Fruit fly (Drosophila melanogaster) whole organism, embryonic: ENCODE data around the gene CG12118.

Experiments
- Awh ChIP-seq: fragments of 200-800 bp; sonication (Bioruptor generic); IDR thresholded peaks from 2 replicates; pipeline ENCODE4, ENCODE4 v1.3.6; 2022; ENCODE audit warnings: missing biosample characterization, missing genetic modification characterization
- B-H1 ChIP-seq: fragments of 200-800 bp; sonication (Bioruptor generic); IDR thresholded peaks from 3 replicates; pipeline ENCODE4 v1.3.6; 2022; ENCODE audit warnings: missing biosample characterization, missing genetic modification characterization
- Bgb ChIP-seq: fragments of 200-800 bp; sonication (Bioruptor generic); IDR thresholded peaks from 2 replicates; pipeline ENCODE4 v1.3.6; 2022; ENCODE audit warnings: missing biosample characterization, missing genetic modification characterization; ENCODE audit not compliant: partially characterized antibody
- BtbVII ChIP-seq: fragments of 200-800 bp; sonication (Bioruptor generic); optimal IDR thresholded peaks from 3 replicates; lab custom pipeline; 2017; ENCODE audit warnings: missing biosample characterization, mild to moderate bottlenecking, missing genetic modification characterization
- CG10366 ChIP-seq: fragments of 200-800 bp; sonication (Bioruptor generic); IDR thresholded peaks from 2 replicates; pipeline ENCODE4 v1.3.6; 2022; ENCODE audit warnings: missing biosample characterization, missing genetic modification characterization
- CG11504 ChIP-seq: fragments of 200-800 bp; sonication (Bioruptor generic); optimal IDR thresholded peaks from 3 replicates; lab custom pipeline; 2019; ENCODE audit warnings: missing biosample characterization, mild to moderate bottlenecking, missing genetic modification characterization, moderate library complexity
- CG11723 ChIP-seq: fragments of 200-800 bp; sonication (Bioruptor generic); optimal IDR thresholded peaks from 2 replicates; lab custom pipeline; 2017; ENCODE audit warnings: missing biosample characterization, mild to moderate bottlenecking, missing genetic modification characterization
- CG13123 ChIP-seq: fragments of 200-800 bp; sonication (Bioruptor generic); optimal IDR thresholded peaks from 2 replicates; lab custom pipeline; 2016; ENCODE audit warnings: missing biosample characterization, missing genetic modification characterization
- CG14965 ChIP-seq: fragments of 200-800 bp; sonication (Bioruptor generic); optimal IDR thresholded peaks from 2 replicates; lab custom pipeline; 2016; ENCODE audit warnings: missing biosample characterization, missing genetic modification characterization, borderline replicate concordance
- CG17568 ChIP-seq: fragments of 200-800 bp; sonication (Bioruptor generic); optimal IDR thresholded peaks from 2 replicates; lab custom pipeline; 2018; ENCODE audit warnings: missing biosample characterization, mild to moderate bottlenecking, missing genetic modification characterization, moderate library complexity
- CG18011 ChIP-seq: fragments of 200-800 bp; sonication (Bioruptor generic); optimal IDR thresholded peaks from 2 replicates; lab custom pipeline; 2017; ENCODE audit warnings: missing biosample characterization, missing genetic modification characterization, mild to moderate bottlenecking, moderate library complexity, missing genotype
- CG2199 ChIP-seq: fragments of 200-800 bp; sonication (Bioruptor generic); IDR thresholded peaks from 3 replicates; pipeline ENCODE4 v1.3.6; 2022; ENCODE audit warnings: missing biosample characterization, missing genetic modification characterization
- CG31365 ChIP-seq: fragments of 200-800 bp; sonication (Bioruptor generic); optimal IDR thresholded peaks from 2 replicates; lab custom pipeline; 2018; ENCODE audit warnings: missing biosample characterization, mild to moderate bottlenecking, missing genetic modification characterization
- CG32767 ChIP-seq: fragments of 200-800 bp; sonication (Bioruptor generic); IDR thresholded peaks from 2 replicates; pipeline ENCODE4 v1.3.6; 2022; ENCODE audit warnings: missing biosample characterization, missing genetic modification characterization
- CG34422 ChIP-seq: fragments of 200-800 bp; sonication (Bioruptor generic); IDR thresholded peaks from 3 replicates; pipeline ENCODE4 v1.3.6; 2022; ENCODE audit warnings: missing biosample characterization, missing genetic modification characterization
- CG42726 ChIP-seq: fragments of 200-800 bp; sonication (Bioruptor generic); IDR thresholded peaks from 2 replicates; pipeline ENCODE4 v1.3.6; 2022; ENCODE audit warnings: missing biosample characterization, missing genetic modification characterization; ENCODE audit not compliant: partially characterized antibody
- CG4360 ChIP-seq: fragments of 200-800 bp; sonication (Bioruptor generic); IDR thresholded peaks from 2 replicates; pipeline ENCODE4 v1.3.6; 2022; ENCODE audit warnings: missing biosample characterization, missing genetic modification characterization
- CG6175 ChIP-seq: fragments of 200-800 bp; sonication (Bioruptor generic); IDR thresholded peaks from 3 replicates; pipeline ENCODE4 v1.3.6; 2022; ENCODE audit warnings: missing biosample characterization, missing genetic modification characterization
- CG8944 ChIP-seq: fragments of 200-800 bp; sonication (Bioruptor generic); optimal IDR thresholded peaks from 3 replicates; lab custom pipeline; 2016; ENCODE audit warnings: missing biosample characterization, missing genetic modification characterization
- CG9817 ChIP-seq: fragments of 200-800 bp; sonication (Bioruptor generic); optimal IDR thresholded peaks from 2 replicates; lab custom pipeline; 2018; ENCODE audit warnings: missing biosample characterization, mild to moderate bottlenecking, missing genetic modification characterization, moderate library complexity
- Doc2 ChIP-seq: fragments of 200-800 bp; sonication (Bioruptor generic); IDR thresholded peaks from 2 replicates; pipeline ENCODE4 v1.3.6; 2022; ENCODE audit warnings: missing biosample characterization, missing genetic modification characterization
- Fer2 ChIP-seq: fragments of 200-800 bp; sonication (Bioruptor generic); optimal IDR thresholded peaks from 2 replicates; lab custom pipeline; 2018; ENCODE audit warnings: missing biosample characterization, mild to moderate bottlenecking, missing genetic modification characterization, moderate library complexity
- HLH3B ChIP-seq: fragments of 200-800 bp; sonication (Bioruptor generic); IDR thresholded peaks from 2 replicates; pipeline ENCODE4 v1.3.6; 2022; ENCODE audit warnings: missing biosample characterization, missing genetic modification characterization
- Hsf ChIP-seq: fragments of 200-800 bp; sonication (Bioruptor generic); optimal IDR thresholded peaks from 3 replicates; lab custom pipeline; 2016; ENCODE audit warnings: missing biosample characterization, missing genetic modification characterization
- Lim3 ChIP-seq: fragments of 200-800 bp; sonication (Bioruptor generic); IDR thresholded peaks from 2 replicates; pipeline ENCODE4 v1.3.6; 2022; ENCODE audit warnings: missing biosample characterization, missing genetic modification characterization
- NFAT ChIP-seq: fragments of 200-800 bp; sonication (Bioruptor generic); IDR thresholded peaks from 2 replicates; pipeline ENCODE4 v1.3.6; 2022; ENCODE audit warnings: missing biosample characterization, missing genetic modification characterization
- Ptx1 ChIP-seq: fragments of 200-800 bp; sonication (Bioruptor generic); IDR thresholded peaks from 2 replicates; pipeline ENCODE4 v1.3.6; 2022; ENCODE audit warnings: missing biosample characterization, missing genetic modification characterization
- Sox100B ChIP-seq: fragments of 200-800 bp; sonication (Bioruptor generic); optimal IDR thresholded peaks from 3 replicates; lab custom pipeline; 2018; ENCODE audit warnings: missing biosample characterization, mild to moderate bottlenecking, missing genetic modification characterization
- Sry-β ChIP-seq: fragments of 200-800 bp; sonication (Bioruptor generic); optimal IDR thresholded peaks from 2 replicates; lab custom pipeline; 2018; ENCODE audit warnings: missing biosample characterization, mild to moderate bottlenecking, missing genetic modification characterization, moderate library complexity
- cad ChIP-seq: fragments of >200 bp; optimal IDR thresholded peaks from 2 replicates; lab custom pipeline; 2017; ENCODE audit warnings: missing biosample characterization, missing genetic modification characterization
- corto ChIP-seq: fragments of 200-800 bp; sonication (Bioruptor generic); optimal IDR thresholded peaks from 2 replicates; lab custom pipeline; 2016; ENCODE audit warnings: missing biosample characterization, mild to moderate bottlenecking, missing genetic modification characterization, moderate library complexity
- disco-r ChIP-seq: fragments of 200-800 bp; sonication (Bioruptor generic); optimal IDR thresholded peaks from 2 replicates; lab custom pipeline; 2016; ENCODE audit warnings: missing biosample characterization, missing genetic modification characterization
- ewg ChIP-seq: fragments of 200-800 bp; sonication (Bioruptor generic); optimal IDR thresholded peaks from 3 replicates; lab custom pipeline; 2017; ENCODE audit warnings: mild to moderate bottlenecking, missing biosample characterization, missing genetic modification reagents, missing genetic modification characterization
- exex ChIP-seq: fragments of 200-800 bp; sonication (Bioruptor generic); optimal IDR thresholded peaks from 4 replicates; lab custom pipeline; 2018; ENCODE audit warnings: missing biosample characterization, mild to moderate bottlenecking, missing genetic modification characterization, moderate library complexity
- fd102C ChIP-seq: fragments of 200-800 bp; sonication (Bioruptor generic); optimal IDR thresholded peaks from 2 replicates; lab custom pipeline; 2018; ENCODE audit warnings: missing biosample characterization, mild to moderate bottlenecking, missing genetic modification characterization, moderate library complexity
- gem ChIP-seq: fragments of 200-800 bp; sonication (Bioruptor generic); optimal IDR thresholded peaks from 2 replicates; lab custom pipeline; 2019; ENCODE audit warnings: missing biosample characterization, mild to moderate bottlenecking, missing genetic modification characterization, moderate library complexity
- jing ChIP-seq: fragments of 200-800 bp; sonication (Bioruptor generic); optimal IDR thresholded peaks from 2 replicates; lab custom pipeline; 2018; ENCODE audit warnings: missing biosample characterization, mild to moderate bottlenecking, missing genetic modification characterization
- kni ChIP-seq: fragments of 200-800 bp; sonication (Bioruptor generic); optimal IDR thresholded peaks from 3 replicates; lab custom pipeline; 2017; ENCODE audit warnings: mild to moderate bottlenecking, missing biosample characterization, missing genetic modification reagents, missing genetic modification characterization
- mld ChIP-seq: fragments of 200-800 bp; sonication (Bioruptor generic); IDR thresholded peaks from 3 replicates; pipeline ENCODE4 v1.3.6; 2022; ENCODE audit warnings: missing biosample characterization, missing genetic modification characterization; ENCODE audit not compliant: partially characterized antibody
- nerfin-2 ChIP-seq: fragments of 200-800 bp; sonication (Bioruptor generic); IDR thresholded peaks from 2 replicates; pipeline ENCODE4 v1.3.6; 2022; ENCODE audit warnings: missing biosample characterization, missing genetic modification characterization; ENCODE audit not compliant: partially characterized antibody
- pros ChIP-seq: fragments of 200-800 bp; sonication (Bioruptor generic); optimal IDR thresholded peaks from 3 replicates; lab custom pipeline; 2019; ENCODE audit warnings: missing biosample characterization, mild to moderate bottlenecking, missing genetic modification characterization, moderate library complexity
- row ChIP-seq: fragments of 200-800 bp; sonication (Bioruptor generic); IDR thresholded peaks from 3 replicates; pipeline ENCODE4 v1.3.6; 2022; ENCODE audit warnings: missing biosample characterization, missing genetic modification characterization
- schlank ChIP-seq: fragments of 200-800 bp; sonication (Bioruptor generic); optimal IDR thresholded peaks from 2 replicates; lab custom pipeline; 2018; ENCODE audit warnings: missing biosample characterization, mild to moderate bottlenecking, missing genetic modification characterization
- sd ChIP-seq: fragments of 200-800 bp; sonication (Bioruptor generic); optimal IDR thresholded peaks from 3 replicates; lab custom pipeline; 2018; ENCODE audit warnings: missing biosample characterization, mild to moderate bottlenecking, missing genetic modification characterization, moderate library complexity
- sens ChIP-seq: fragments of 200-800 bp; sonication (Bioruptor generic); peaks from one replicate; lab custom pipeline; 2016; ENCODE audit warnings: missing biosample characterization, missing genetic modification characterization
- slbo ChIP-seq: fragments of 200-800 bp; sonication (Bioruptor generic); IDR thresholded peaks from 2 replicates; pipeline ENCODE4 v1.3.6; 2022; ENCODE audit warnings: missing biosample characterization, missing genetic modification characterization
- tgo ChIP-seq: fragments of 200-800 bp; sonication (Bioruptor generic); IDR thresholded peaks from 3 replicates; pipeline ENCODE4 v1.3.6; 2022; ENCODE audit warnings: missing biosample characterization, missing genetic modification characterization
- usp ChIP-seq: fragments of >200 bp; optimal IDR thresholded peaks from 2 replicates; lab custom pipeline; 2017; ENCODE audit warnings: missing biosample characterization, missing genetic modification characterization
- yki ChIP-seq: fragments of >200 bp; optimal IDR thresholded peaks from 3 replicates; lab custom pipeline; 2018

CG12118 gene

dm6 chrX:9210787-9211186, 14.6 kb upstream of the CG12118 start, which contains the start of gene SmydA-9:
Gene SmydA-9, minus strand, starts transcription at chrX:9210887.
- no peak for TF ChIP-seq corto (GFP tag; lab: Kevin White, UChicago)
- TF ChIP-seq yki (lab: Kevin White, UChicago) = no peak
- no peak for TF ChIP-seq disco-r (GFP tag; lab: Kevin White, UChicago)
- TF ChIP-seq Hsf (GFP tag; lab: Kevin White, UChicago) = no peak
- TF ChIP-seq CG42726 (GFP tag; lab: Robert Waterston, UW) = no peak
- TF ChIP-seq Bgb (GFP tag; lab: Robert Waterston, UW) = no peak
- TF ChIP-seq row = peak; percentile 32; the same call in 2 of the 3 replicates
- TF ChIP-seq CG9817 = no peak
- TF ChIP-seq CG31365 (tag; lab: Kevin White, UChicago) = no peak
- no peak for TF ChIP-seq CG4360 (GFP tag; lab: Robert Waterston, UW)
- TF ChIP-seq CG11504 = peak; percentile 24
- no peak for TF ChIP-seq Awh (GFP tag; lab: Robert Waterston, UW)
- no peak for TF ChIP-seq ewg
- TF ChIP-seq HLH3B = peak; percentile 25; the same call in 1 of the 2 replicates
- peak; percentile 18 for TF ChIP-seq gem (tag; lab: Kevin White, UChicago)
- TF ChIP-seq CG32767 (GFP tag; lab: Robert Waterston, UW) = no peak

DNA sequence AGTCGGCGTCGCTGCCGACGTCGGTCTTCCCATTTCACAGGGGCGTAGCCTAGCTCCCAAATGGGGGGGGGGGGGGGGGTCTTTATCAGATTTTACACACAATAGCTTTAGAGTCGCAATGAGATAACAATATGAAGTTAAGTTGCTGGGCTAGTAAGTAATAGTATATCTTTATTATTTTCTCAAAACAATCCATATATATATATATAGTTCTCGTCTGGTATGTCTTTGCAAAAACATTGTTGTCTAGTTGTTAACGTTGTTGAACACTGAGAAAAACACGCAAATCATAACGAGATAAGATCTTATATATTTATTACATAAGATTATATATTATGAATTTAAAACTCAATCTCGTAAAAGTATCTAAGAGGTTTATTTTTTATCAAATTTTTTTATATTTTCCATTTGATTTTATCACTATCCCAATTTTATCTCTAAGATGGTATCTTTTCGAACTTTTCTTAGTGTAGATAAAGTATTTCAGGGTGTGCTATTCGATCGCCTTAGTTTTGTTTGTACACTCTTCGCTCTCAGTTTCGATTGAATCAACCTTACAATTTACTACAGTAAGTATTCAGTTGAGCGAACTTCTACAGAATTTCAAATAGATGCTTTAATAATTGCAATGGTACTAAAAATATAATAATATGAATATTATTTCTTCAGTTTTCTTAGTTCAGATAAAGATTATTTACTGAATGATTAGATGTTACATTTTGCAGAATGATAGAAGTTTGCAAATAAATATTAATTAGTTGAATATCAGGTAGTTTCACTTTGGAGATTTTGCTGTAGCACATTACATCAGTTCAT, 5.9 kb upstream of the CG12118 start:
- peak; percentile 82 for TF ChIP-seq CG6175 (GFP tag; lab: Robert Waterston, UW)
- no peak for TF ChIP-seq Sry-β (GFP tag; lab: Kevin White, UChicago)
- TF ChIP-seq sd (tag; lab: Kevin White, UChicago) = peak; percentile 65
- peak; percentile 78 for TF ChIP-seq schlank (tag; lab: Kevin White, UChicago)
- peak; percentile 51 for TF ChIP-seq CG11723 (GFP tag; lab: Kevin White, UChicago)
- TF ChIP-seq CG10366 (GFP tag; lab: Robert Waterston, UW) = peak; percentile 77
- TF ChIP-seq fd102C (GFP tag; lab: Kevin White, UChicago) = no peak
- TF ChIP-seq tgo (GFP tag; lab: Robert Waterston, UW) = peak; percentile 82; the same call in 2 of the 3 replicates
- peak; percentile 80 for TF ChIP-seq BtbVII (GFP tag; lab: Kevin White, UChicago)
- peak; percentile 73 for TF ChIP-seq sens (GFP tag; lab: Kevin White, UChicago)
- peak; percentile 49 for TF ChIP-seq B-H1 (GFP tag; lab: Robert Waterston, UW)
- peak; percentile 96 for TF ChIP-seq slbo (GFP tag; lab: Robert Waterston, UW)
- no peak for TF ChIP-seq CG8944
- TF ChIP-seq pros (GFP tag; lab: Kevin White, UChicago) = no peak
- TF ChIP-seq CG18011 (GFP tag; lab: Kevin White, UChicago) = peak; percentile 63
- peak; percentile 46 for TF ChIP-seq Fer2 (tag; lab: Kevin White, UChicago)
- TF ChIP-seq nerfin-2 (GFP tag; lab: Robert Waterston, UW) = no peak
- TF ChIP-seq CG2199 (GFP tag; lab: Robert Waterston, UW) = no peak
- no peak for TF ChIP-seq usp (GFP tag; lab: Kevin White, UChicago)
- TF ChIP-seq exex = peak; percentile 53
- no peak for TF ChIP-seq kni (GFP tag; lab: Kevin White, UChicago)
- TF ChIP-seq NFAT = peak; percentile 96
- TF ChIP-seq Ptx1 = peak; percentile 79
- no peak for TF ChIP-seq CG13123 (GFP tag; lab: Kevin White, UChicago)
- TF ChIP-seq CG17568 (GFP tag; lab: Kevin White, UChicago) = peak; percentile 36
- no peak for TF ChIP-seq mld (GFP tag; lab: Robert Waterston, UW)
- TF ChIP-seq HLH3B = peak; percentile 67
- TF ChIP-seq Sox100B (GFP tag; lab: Kevin White, UChicago) = peak; percentile 39
- no peak for TF ChIP-seq Lim3
- TF ChIP-seq Doc2 (GFP tag; lab: Robert Waterston, UW) = peak; percentile 40; the same call in 1 of the 2 replicates
- no peak for TF ChIP-seq CG14965 (GFP tag; lab: Kevin White, UChicago)
- peak; percentile 85 for TF ChIP-seq CG34422 (GFP tag; lab: Robert Waterston, UW)
- peak; percentile 2 for TF ChIP-seq jing (GFP tag; lab: Kevin White, UChicago)
- TF ChIP-seq cad = no peak
